Fruit fly (Drosophila melanogaster) whole organism, embryonic: Measurements from ENCODE around the gene CG11905.

Source experiments
- Bgb ChIP-seq: fragments of 200-800 bp; sonication (Bioruptor generic); IDR thresholded peaks from 2 replicates; pipeline ENCODE4 v1.3.6; 2022; ENCODE audit warnings: missing biosample characterization, missing genetic modification characterization; ENCODE audit not compliant: partially characterized antibody
- Bteb2 ChIP-seq: fragments of 200-800 bp; sonication (Bioruptor generic); optimal IDR thresholded peaks from 2 replicates; lab custom pipeline; 2016; ENCODE audit warnings: missing biosample characterization, missing genetic modification characterization
- CG11398 ChIP-seq: fragments of 200-800 bp; sonication (Bioruptor generic); optimal IDR thresholded peaks from 2 replicates; lab custom pipeline; 2016; ENCODE audit warnings: missing biosample characterization, missing genetic modification characterization
- CG11695 ChIP-seq: fragments of 200-800 bp; sonication (Bioruptor generic); IDR thresholded peaks from 3 replicates; pipeline ENCODE4 v1.3.6; 2022; ENCODE audit warnings: missing biosample characterization, missing genetic modification characterization
- CG12299 ChIP-seq: fragments of 200-800 bp; sonication (Bioruptor generic); optimal IDR thresholded peaks from 2 replicates; lab custom pipeline; 2018; ENCODE audit warnings: missing biosample characterization, mild to moderate bottlenecking, missing genetic modification characterization
- CG12769 ChIP-seq: fragments of 200-800 bp; sonication (Bioruptor generic); optimal IDR thresholded peaks from 2 replicates; lab custom pipeline; 2019; ENCODE audit warnings: missing biosample characterization, mild to moderate bottlenecking, missing genetic modification characterization, moderate library complexity
- CG13296 ChIP-seq: fragments of 200-800 bp; sonication (Bioruptor generic); optimal IDR thresholded peaks from 3 replicates; lab custom pipeline; 2018; ENCODE audit warnings: missing biosample characterization, mild to moderate bottlenecking, missing genetic modification characterization
- CG13424 ChIP-seq: fragments of 200-800 bp; sonication (Bioruptor generic); optimal IDR thresholded peaks from 2 replicates; lab custom pipeline; 2019; ENCODE audit warnings: missing biosample characterization, mild to moderate bottlenecking, missing genetic modification characterization, moderate library complexity
- CG13624 ChIP-seq: fragments of 200-800 bp; sonication (Bioruptor generic); optimal IDR thresholded peaks from 2 replicates; lab custom pipeline; 2016; ENCODE audit warnings: missing biosample characterization, missing genetic modification characterization
- CG2889 ChIP-seq: fragments of 200-800 bp; sonication (Bioruptor generic); IDR thresholded peaks from 3 replicates; pipeline ENCODE4 v1.3.6; 2022; ENCODE audit warnings: missing biosample characterization, missing genetic modification characterization
- CG30431 ChIP-seq: fragments of 200-800 bp; sonication (Bioruptor generic); optimal IDR thresholded peaks from 2 replicates; lab custom pipeline; 2017; ENCODE audit warnings: missing biosample characterization, missing genetic modification characterization
- CG32772 ChIP-seq: fragments of 200-800 bp; sonication (Bioruptor generic); IDR thresholded peaks from 2 replicates; pipeline ENCODE4 v1.3.6; 2022; ENCODE audit warnings: missing biosample characterization, missing genetic modification characterization
- CG43689 ChIP-seq: fragments of 200-800 bp; sonication (Bioruptor generic); IDR thresholded peaks from 2 replicates; pipeline ENCODE4 v1.3.6; 2022; ENCODE audit warnings: missing biosample characterization, missing genetic modification characterization
- CG6175 ChIP-seq: fragments of 200-800 bp; sonication (Bioruptor generic); IDR thresholded peaks from 3 replicates; pipeline ENCODE4 v1.3.6; 2022; ENCODE audit warnings: missing biosample characterization, missing genetic modification characterization
- CG8765 ChIP-seq: fragments of 200-800 bp; sonication (Bioruptor generic); IDR thresholded peaks from 2 replicates; pipeline ENCODE4 v1.3.6; 2022; ENCODE audit warnings: missing biosample characterization, missing genetic modification characterization
- CG9817 ChIP-seq: fragments of 200-800 bp; sonication (Bioruptor generic); optimal IDR thresholded peaks from 2 replicates; lab custom pipeline; 2018; ENCODE audit warnings: missing biosample characterization, mild to moderate bottlenecking, missing genetic modification characterization, moderate library complexity
- Deaf1 ChIP-seq: fragments of 200-800 bp; optimal IDR thresholded peaks from 3 replicates; lab custom pipeline; 2019; ENCODE audit warnings: missing biosample characterization, mild to moderate bottlenecking, missing genetic modification characterization, moderate library complexity
- Fer1 ChIP-seq: fragments of 200-800 bp; sonication (Bioruptor generic); optimal IDR thresholded peaks from 2 replicates; lab custom pipeline; 2017; ENCODE audit warnings: missing biosample characterization, mild to moderate bottlenecking, missing genetic modification characterization
- Gsc ChIP-seq: fragments of 200-800 bp; sonication (Bioruptor generic); IDR thresholded peaks from 2 replicates; pipeline ENCODE4 v1.3.6; 2022; ENCODE audit warnings: missing biosample characterization, missing genetic modification characterization
- H15 ChIP-seq: fragments of 200-800 bp; sonication (Bioruptor generic); IDR thresholded peaks from 3 replicates; pipeline ENCODE4 v1.3.6; 2022; ENCODE audit warnings: missing biosample characterization, missing genetic modification characterization
- HLH3B ChIP-seq: fragments of 200-800 bp; sonication (Bioruptor generic); IDR thresholded peaks from 2 replicates; pipeline ENCODE4 v1.3.6; 2022; ENCODE audit warnings: missing biosample characterization, missing genetic modification characterization
- Kr ChIP-seq: fragments of 200-800 bp; sonication (Bioruptor generic); optimal IDR thresholded peaks from 2 replicates; lab custom pipeline; 2017; ENCODE audit warnings: missing biosample characterization, mild to moderate bottlenecking, missing genetic modification characterization
- Lpt ChIP-seq: fragments of >200 bp; optimal IDR thresholded peaks from 2 replicates; lab custom pipeline; 2018; ENCODE audit warnings: missing biosample characterization, missing genetic modification characterization
- NC2β ChIP-seq: fragments of 200-800 bp; sonication (Bioruptor generic); optimal IDR thresholded peaks from 2 replicates; lab custom pipeline; 2016; ENCODE audit warnings: missing biosample characterization, missing genetic modification characterization
- Nf-YC ChIP-seq: fragments of 200-800 bp; optimal IDR thresholded peaks from 3 replicates; lab custom pipeline; 2019; ENCODE audit warnings: missing biosample characterization, mild to moderate bottlenecking, missing genetic modification characterization, moderate library complexity
- Oaz ChIP-seq: fragments of 200-800 bp; sonication (Bioruptor generic); IDR thresholded peaks from 2 replicates; pipeline ENCODE4 v1.3.6; 2022; ENCODE audit warnings: missing biosample characterization, missing genetic modification characterization
- Ptx1 ChIP-seq: fragments of 200-800 bp; sonication (Bioruptor generic); IDR thresholded peaks from 2 replicates; pipeline ENCODE4 v1.3.6; 2022; ENCODE audit warnings: missing biosample characterization, missing genetic modification characterization
- Ravus ChIP-seq: fragments of 200-800 bp; sonication (Bioruptor generic); IDR thresholded peaks from 2 replicates; pipeline ENCODE4 v1.3.6; 2022; ENCODE audit warnings: missing biosample characterization, missing genetic modification characterization
- ase ChIP-seq: fragments of 200-800 bp; sonication (Bioruptor generic); IDR thresholded peaks from 3 replicates; pipeline ENCODE4 v1.3.6; 2022; ENCODE audit warnings: missing biosample characterization, missing genetic modification characterization
- bbx ChIP-seq: fragments of 200-800 bp; sonication (Bioruptor generic); IDR thresholded peaks from 2 replicates; pipeline ENCODE4 v1.3.6; 2022; ENCODE audit warnings: missing biosample characterization, missing genetic modification characterization; ENCODE audit not compliant: partially characterized antibody
- caup ChIP-seq: fragments of 200-800 bp; sonication (Bioruptor generic); optimal IDR thresholded peaks from 3 replicates; lab custom pipeline; 2017; ENCODE audit warnings: missing biosample characterization, mild to moderate bottlenecking, missing genetic modification characterization, moderate library complexity; ENCODE audit not compliant: severe bottlenecking
- dmrt11E ChIP-seq: fragments of 200-800 bp; sonication (Bioruptor generic); optimal IDR thresholded peaks from 3 replicates; lab custom pipeline; 2018; ENCODE audit warnings: missing biosample characterization, mild to moderate bottlenecking, missing genetic modification characterization, moderate library complexity
- ewg ChIP-seq: fragments of 200-800 bp; sonication (Bioruptor generic); optimal IDR thresholded peaks from 3 replicates; lab custom pipeline; 2017; ENCODE audit warnings: mild to moderate bottlenecking, missing biosample characterization, missing genetic modification reagents, missing genetic modification characterization
- fd102C ChIP-seq: fragments of 200-800 bp; sonication (Bioruptor generic); optimal IDR thresholded peaks from 2 replicates; lab custom pipeline; 2018; ENCODE audit warnings: missing biosample characterization, mild to moderate bottlenecking, missing genetic modification characterization, moderate library complexity
- hth ChIP-seq: fragments of >200 bp; optimal IDR thresholded peaks from 2 replicates; lab custom pipeline; 2017; ENCODE audit warnings: inconsistent platforms
- lab ChIP-seq: fragments of 200-800 bp; sonication (Bioruptor generic); optimal IDR thresholded peaks from 3 replicates; lab custom pipeline; 2017; ENCODE audit warnings: missing biosample characterization, missing genetic modification characterization, mild to moderate bottlenecking, moderate library complexity, missing genetic modification reagents
- lilli ChIP-seq: fragments of 200-800 bp; sonication (Bioruptor generic); optimal IDR thresholded peaks from 3 replicates; lab custom pipeline; 2016; ENCODE audit warnings: missing biosample characterization, missing genetic modification characterization
- nau ChIP-seq: fragments of 200-800 bp; sonication (Bioruptor generic); optimal IDR thresholded peaks from 3 replicates; lab custom pipeline; 2017; ENCODE audit warnings: missing biosample characterization, mild to moderate bottlenecking, missing genetic modification characterization, missing genetic modification reagents
- nmo ChIP-seq: fragments of 200-800 bp; sonication (Bioruptor generic); optimal IDR thresholded peaks from 2 replicates; lab custom pipeline; 2018; ENCODE audit warnings: missing biosample characterization, mild to moderate bottlenecking, missing genetic modification characterization, moderate library complexity
- peb ChIP-seq: fragments of 200-800 bp; sonication (Bioruptor generic); IDR thresholded peaks from 2 replicates; pipeline ENCODE4 v1.3.6; 2022; ENCODE audit warnings: missing biosample characterization, missing genetic modification characterization
- pho ChIP-seq: fragments of 200-800 bp; sonication (Bioruptor generic); optimal IDR thresholded peaks from 2 replicates; lab custom pipeline; 2016; ENCODE audit warnings: missing biosample characterization, missing genetic modification characterization
- phol ChIP-seq: fragments of 200-800 bp; sonication (Bioruptor generic); optimal IDR thresholded peaks from 3 replicates; lab custom pipeline; 2018; ENCODE audit warnings: missing biosample characterization, mild to moderate bottlenecking, missing genetic modification characterization, moderate library complexity
- psq ChIP-seq: fragments of 200-800 bp; sonication (Bioruptor generic); optimal IDR thresholded peaks from 2 replicates; lab custom pipeline; 2017; ENCODE audit warnings: missing biosample characterization, missing genetic modification characterization
- sd ChIP-seq: fragments of 200-800 bp; sonication (Bioruptor generic); optimal IDR thresholded peaks from 3 replicates; lab custom pipeline; 2018; ENCODE audit warnings: missing biosample characterization, mild to moderate bottlenecking, missing genetic modification characterization, moderate library complexity
- slbo ChIP-seq: fragments of 200-800 bp; sonication (Bioruptor generic); IDR thresholded peaks from 2 replicates; pipeline ENCODE4 v1.3.6; 2022; ENCODE audit warnings: missing biosample characterization, missing genetic modification characterization
- so ChIP-seq: fragments of 200-800 bp; sonication (Bioruptor generic); IDR thresholded peaks from 3 replicates; pipeline ENCODE4 v1.3.6; 2022; ENCODE audit warnings: missing biosample characterization, missing genetic modification characterization
- vvl ChIP-seq: fragments of 200-800 bp; sonication (Bioruptor generic); IDR thresholded peaks from 2 replicates; pipeline ENCODE4 v1.3.6; 2022; ENCODE audit warnings: missing biosample characterization, missing genetic modification characterization
- wdn ChIP-seq: fragments of 200-800 bp; sonication (Bioruptor generic); IDR thresholded peaks from 2 replicates; pipeline ENCODE4 v1.3.6; 2022; ENCODE audit warnings: missing biosample characterization, missing genetic modification characterization
- zen ChIP-seq: fragments of 200-800 bp; sonication (Bioruptor generic); optimal IDR thresholded peaks from 3 replicates; lab custom pipeline; 2018; ENCODE audit warnings: missing biosample characterization, mild to moderate bottlenecking, missing genetic modification characterization, moderate library complexity

CG11905 gene

DNA sequence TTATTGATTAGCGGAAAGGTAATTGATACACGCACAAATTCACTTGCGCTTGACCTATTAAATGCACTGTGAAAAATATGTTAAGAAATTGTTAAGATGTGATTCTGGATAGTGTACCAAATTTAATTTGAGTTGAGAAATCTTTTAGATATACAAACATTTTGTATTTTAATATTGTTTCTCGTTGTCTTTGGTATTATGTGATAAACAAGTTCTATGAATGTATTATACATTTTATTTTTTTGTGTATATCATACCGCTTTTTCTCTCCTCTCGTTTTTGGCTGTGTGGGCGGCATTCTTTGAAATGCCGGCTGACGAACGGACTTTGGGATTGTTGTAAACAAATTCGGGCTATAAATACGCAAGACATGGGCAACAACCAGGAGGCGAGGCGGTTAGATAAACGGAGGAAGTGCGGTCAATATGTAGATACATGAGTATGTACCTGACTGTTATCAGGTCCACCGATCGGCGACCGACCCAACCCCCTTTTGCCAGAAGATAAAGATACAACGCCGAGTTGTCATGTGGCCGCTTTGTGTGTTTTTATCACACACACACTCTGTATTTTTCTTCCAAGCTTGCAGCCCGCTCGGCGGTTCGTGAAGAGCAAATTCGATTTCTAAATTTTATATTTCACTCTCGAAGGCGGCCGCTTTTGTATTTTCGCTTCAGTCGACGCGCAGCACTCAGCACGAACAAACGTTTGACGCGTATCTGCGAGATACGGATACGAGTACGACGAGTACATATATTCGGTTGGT, 21.6 kb upstream of the CG11905 start:
- TF ChIP-seq Gsc (no peak), CG11398 (GFP tag; lab: Kevin White, UChicago) (peak; percentile 31), peb (GFP tag; lab: Robert Waterston, UW) (no peak), zen (tag; lab: Kevin White, UChicago) (no peak), dmrt11E (tag; lab: Kevin White, UChicago) (peak; percentile 38), vvl (GFP tag; lab: Robert Waterston, UW) (peak; percentile 83), CG6175 (GFP tag; lab: Robert Waterston, UW) (no peak), CG9817 (tag; lab: Kevin White, UChicago) (peak; percentile 56), CG2889 (GFP tag; lab: Robert Waterston, UW) (0 out of 3 replicates have a peak, but pooled peaks have one; percentile 37), nmo (GFP tag; lab: Kevin White, UChicago) (peak; percentile 80), CG30431 (GFP tag; lab: Kevin White, UChicago) (no peak), Ravus (GFP tag; lab: Robert Waterston, UW) (peak; percentile 31), so (GFP tag; lab: Robert Waterston, UW) (peak; percentile 57; the same call in 2 of the 3 replicates), CG8765 (GFP tag; lab: Robert Waterston, UW) (no peak), lilli (GFP tag; lab: Kevin White, UChicago) (peak; percentile 53), CG43689 (GFP tag; lab: Robert Waterston, UW) (no peak), nau (GFP tag; lab: Kevin White, UChicago) (peak; percentile 38), NC2β (peak; percentile 31), Bgb (peak; percentile 40; the same call in 1 of the 2 replicates), HLH3B (peak; percentile 78), Oaz (GFP tag; lab: Robert Waterston, UW) (peak; percentile 42; the same call in 1 of the 2 replicates), pho (peak; percentile 54), Nf-YC (tag; lab: Kevin White, UChicago) (peak; percentile 56), psq (peak; percentile 4), ase (GFP tag; lab: Robert Waterston, UW) (peak; percentile 73), Fer1 (GFP tag; lab: Kevin White, UChicago) (peak; percentile 69), CG11695 (GFP tag; lab: Robert Waterston, UW) (peak; percentile 73; the same call in 2 of the 3 replicates), wdn (GFP tag; lab: Robert Waterston, UW) (peak; percentile 65; the same call in 1 of the 2 replicates), slbo (GFP tag; lab: Robert Waterston, UW) (peak; percentile 79), ewg (peak; percentile 57), Ptx1 (peak; percentile 83), Kr (GFP tag; lab: Kevin White, UChicago) (no peak), H15 (GFP tag; lab: Robert Waterston, UW) (peak; percentile 55; the same call in 1 of the 3 replicates), caup (GFP tag; lab: Kevin White, UChicago) (peak; percentile 33), CG12299 (peak; percentile 19), fd102C (no peak), lab (GFP tag; lab: Kevin White, UChicago) (peak; percentile 73), Lpt (GFP tag; lab: Kevin White, UChicago) (no peak), CG13424 (tag; lab: Kevin White, UChicago) (peak; percentile 80), CG13296 (no peak), sd (peak; percentile 92), phol (tag; lab: Kevin White, UChicago) (peak; percentile 61), hth (lab: Kevin White, UChicago) (no peak), Deaf1 (peak; percentile 80), CG13624 (GFP tag; lab: Kevin White, UChicago) (peak; percentile 42), CG12769 (peak; percentile 71), CG32772 (GFP tag; lab: Robert Waterston, UW) (peak; percentile 39; the same call in 1 of the 2 replicates), Bteb2 (peak; percentile 55), bbx (GFP tag; lab: Robert Waterston, UW) (peak; percentile 18; the same call in 1 of the 2 replicates)
